Worm (Caenorhabditis elegans) whole organism, L1 larva: ENCODE measurements around the gene cua-1.

ENCODE experiments used
- C04F5.9 ChIP-seq: sonication (generic microtip); optimal IDR thresholded peaks from 2 replicates; lab custom pipeline; 2016; ENCODE audit warnings: missing genetic modification characterization, missing compliant biosample characterization
- alr-1 ChIP-seq: fragments of 200-800 bp; sonication (Bioruptor generic); optimal IDR thresholded peaks from 2 replicates; lab custom pipeline; 2018; ENCODE audit warnings: borderline replicate concordance, mild to moderate bottlenecking, missing genetic modification characterization, missing compliant biosample characterization
- ceh-8 ChIP-seq: fragments of 200-800 bp; sonication (Bioruptor generic); optimal IDR thresholded peaks from 2 replicates; lab custom pipeline; 2018; ENCODE audit warnings: mild to moderate bottlenecking, missing genetic modification characterization, moderate library complexity, missing compliant biosample characterization
- ces-1 ChIP-seq: fragments of 150-350 bp; optimal IDR thresholded peaks from 2 replicates; lab custom pipeline; 2014; ENCODE audit warnings: missing biosample characterization, missing genetic modification reagents, missing genetic modification characterization
- efl-1 ChIP-seq, 4 experiments: fragments of 150-350 bp; optimal IDR thresholded peaks in 3 of 4; peaks in 1 of 4; 1 replicate in 1 of 4; 2 replicates in 3 of 4; lab custom pipeline; 2014; ENCODE audit warnings: missing biosample characterization in 2 of 4, missing genetic modification characterization in 2 of 4, missing genetic modification reagents in 2 of 4
- efl-3 ChIP-seq: fragments of 200-800 bp; sonication (Bioruptor generic); optimal IDR thresholded peaks from 2 replicates; lab custom pipeline; 2018; ENCODE audit warnings: mild to moderate bottlenecking, missing genetic modification characterization, missing compliant biosample characterization
- ets-5 ChIP-seq: fragments of 200-800 bp; sonication (Bioruptor generic); IDR thresholded peaks from 2 replicates; pipeline ENCODE4 v1.3.6; 2022; ENCODE audit warnings: missing genetic modification characterization, missing compliant biosample characterization
- fkh-10 ChIP-seq: sonication (generic microtip); optimal IDR thresholded peaks from 2 replicates; lab custom pipeline; 2017; ENCODE audit warnings: missing biosample characterization, missing genetic modification reagents, missing genetic modification characterization
- fkh-4 ChIP-seq: sonication (generic microtip); optimal IDR thresholded peaks from 2 replicates; lab custom pipeline; 2016; ENCODE audit warnings: missing compliant biosample characterization, missing genetic modification characterization, borderline replicate concordance
- hlh-17 ChIP-seq: fragments of 200-800 bp; sonication (Bioruptor generic); optimal IDR thresholded peaks from 2 replicates; lab custom pipeline; 2018; ENCODE audit warnings: missing genetic modification characterization, mild to moderate bottlenecking, missing compliant biosample characterization, moderate library complexity, borderline replicate concordance
- hlh-4 ChIP-seq: sonication (generic microtip); optimal IDR thresholded peaks from 2 replicates; lab custom pipeline; 2016; ENCODE audit warnings: mild to moderate bottlenecking, missing genetic modification characterization, missing compliant biosample characterization
- hpl-2 ChIP-seq: fragments of 150-350 bp; optimal IDR thresholded peaks from 2 replicates; lab custom pipeline; 2014; ENCODE audit warnings: missing biosample characterization, missing genetic modification reagents, missing genetic modification characterization
- irx-1 ChIP-seq: sonication (generic microtip); optimal IDR thresholded peaks from 2 replicates; lab custom pipeline; 2016; ENCODE audit warnings: missing genetic modification characterization, missing compliant biosample characterization
- jun-1 ChIP-seq: fragments of 150-350 bp; optimal IDR thresholded peaks from 2 replicates; lab custom pipeline; 2014; ENCODE audit warnings: missing biosample characterization, missing genetic modification reagents, missing genetic modification characterization
- lin-35 ChIP-seq, 2 experiments: fragments of 150-350 bp; optimal IDR thresholded peaks; 2 replicates each; lab custom pipeline; 2014; ENCODE audit warnings: missing biosample characterization in 2 of 2, missing genetic modification characterization in 2 of 2, missing genetic modification reagents in 2 of 2
- mef-2 ChIP-seq: fragments of 150-350 bp; optimal IDR thresholded peaks from 2 replicates; lab custom pipeline; 2014; ENCODE audit warnings: missing biosample characterization, missing genetic modification characterization
- mep-1 ChIP-seq: fragments of 150-350 bp; optimal IDR thresholded peaks from 2 replicates; lab custom pipeline; 2014; ENCODE audit warnings: missing biosample characterization, missing genetic modification characterization
- nhr-12 ChIP-seq: sonication (generic microtip); optimal IDR thresholded peaks from 2 replicates; lab custom pipeline; 2017; ENCODE audit warnings: missing biosample characterization, missing genetic modification characterization
- nhr-19 ChIP-seq: fragments of 200-800 bp; sonication (Bioruptor generic); conservative IDR thresholded peaks from 2 replicates; pipeline ENCODE4 v1.3.6; 2022; ENCODE audit warnings: missing genetic modification characterization, missing compliant biosample characterization
- nhr-20 ChIP-seq: sonication (generic microtip); optimal IDR thresholded peaks from 2 replicates; lab custom pipeline; 2016; ENCODE audit warnings: mild to moderate bottlenecking, missing genetic modification characterization, missing compliant biosample characterization
- nhr-237 ChIP-seq: fragments of 150-350 bp; optimal IDR thresholded peaks from 2 replicates; lab custom pipeline; 2014; ENCODE audit warnings: missing biosample characterization, missing genetic modification characterization
- nhr-76 ChIP-seq: sonication (generic microtip); optimal IDR thresholded peaks from 2 replicates; lab custom pipeline; 2017; ENCODE audit warnings: missing biosample characterization, missing genetic modification characterization
- nhr-77 ChIP-seq: fragments of 150-350 bp; optimal IDR thresholded peaks from 2 replicates; lab custom pipeline; 2014; ENCODE audit warnings: missing biosample characterization, missing genetic modification characterization
- nhr-84 ChIP-seq: sonication (generic microtip); optimal IDR thresholded peaks from 2 replicates; lab custom pipeline; 2017; ENCODE audit warnings: missing biosample characterization, missing genetic modification characterization
- nhr-85 ChIP-seq: sonication (generic microtip); peaks from one replicate; lab custom pipeline; 2016; ENCODE audit warnings: missing genetic modification characterization, inconsistent platforms, missing compliant biosample characterization
- pqm-1 ChIP-seq: sonication (generic microtip); optimal IDR thresholded peaks from 3 replicates; lab custom pipeline; 2017; ENCODE audit warnings: missing biosample characterization, missing genetic modification characterization
- rnt-1 ChIP-seq: sonication (generic microtip); optimal IDR thresholded peaks from 2 replicates; lab custom pipeline; 2016; ENCODE audit warnings: mild to moderate bottlenecking, missing genetic modification characterization, moderate library complexity, missing compliant biosample characterization
- skn-1 ChIP-seq: fragments of 150-350 bp; optimal IDR thresholded peaks from 2 replicates; lab custom pipeline; 2014; ENCODE audit warnings: missing biosample characterization, missing genetic modification characterization
- snpc-4 ChIP-seq: fragments of 150-350 bp; optimal IDR thresholded peaks from 2 replicates; lab custom pipeline; 2014; ENCODE audit warnings: missing biosample characterization, missing genetic modification characterization
- snu-23 ChIP-seq: sonication (generic microtip); optimal IDR thresholded peaks from 2 replicates; lab custom pipeline; 2016; ENCODE audit warnings: missing genetic modification characterization, missing compliant biosample characterization
- swsn-7 ChIP-seq: sonication (generic microtip); optimal IDR thresholded peaks from 2 replicates; lab custom pipeline; 2016; ENCODE audit warnings: missing genetic modification characterization, missing compliant biosample characterization
- ztf-11 ChIP-seq, 2 experiments: sonication (generic microtip); optimal IDR thresholded peaks; 2 replicates each; lab custom pipeline; 2016 to 2017; ENCODE audit warnings: missing genetic modification characterization in 2 of 2, missing biosample characterization in 1 of 2, missing compliant biosample characterization in 1 of 2
- ztf-4 ChIP-seq: fragments of 150-350 bp; optimal IDR thresholded peaks from 2 replicates; lab custom pipeline; 2014; ENCODE audit warnings: missing biosample characterization, missing genetic modification characterization

The cua-1 gene

DNA sequence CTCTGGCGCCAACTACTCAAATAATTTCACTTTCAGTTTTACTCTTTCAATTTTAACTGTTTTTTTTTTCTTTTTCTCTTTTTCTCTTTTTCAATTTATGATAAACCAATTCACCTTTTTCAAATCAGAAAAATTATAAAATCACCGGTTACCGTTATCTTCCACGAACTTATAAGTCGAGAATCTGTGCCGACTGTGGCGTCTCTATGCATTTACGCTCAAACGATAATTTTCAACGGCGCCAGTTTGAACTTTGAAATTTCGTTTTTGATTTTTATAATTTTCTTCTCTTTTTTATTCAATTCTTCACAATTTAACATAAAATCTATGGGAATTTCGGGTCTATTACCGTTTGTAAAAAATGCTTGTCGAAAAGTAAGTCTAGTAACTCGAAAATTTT is 31.7 kb downstream of the cua-1 start, which contains the start of gene exo-1 (continued):
- TF ChIP-seq mep-1 (tag; lab: Kevin White, UChicago) (peak; percentile 10), nhr-20 (tag; lab: Kevin White, UChicago) (peak; percentile 43)
- TF ChIP-seq, all 84 proteins: peak for 30

DNA sequence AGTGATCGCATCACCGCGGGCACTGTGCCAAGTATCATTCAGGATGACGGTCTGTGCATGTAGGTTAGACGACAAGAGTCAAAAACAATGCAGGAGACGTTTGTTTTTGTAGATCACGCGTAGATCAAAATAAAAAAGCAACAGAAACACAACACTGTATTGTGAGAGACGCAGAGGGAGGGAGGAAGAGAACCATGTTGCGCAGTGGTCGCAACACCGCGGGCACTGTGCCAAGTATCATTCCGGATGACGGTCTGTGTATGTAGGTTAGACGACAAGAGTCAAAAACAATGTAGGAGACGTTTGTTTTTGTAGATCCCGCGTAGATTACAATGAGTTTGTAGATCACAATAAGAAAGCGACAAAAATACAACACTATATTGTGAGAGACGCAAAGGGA is 36.1 kb downstream of the cua-1 start:
- TF ChIP-seq fkh-4 (tag; lab: Kevin White, UChicago), result no peak
- TF ChIP-seq irx-1 (tag; lab: Kevin White, UChicago), result no peak
- no peak for TF ChIP-seq skn-1 (tag; lab: Kevin White, UChicago)
- no peak for TF ChIP-seq nhr-237
- TF ChIP-seq C04F5.9 (tag; lab: Kevin White, UChicago), result no peak
- no peak for TF ChIP-seq ztf-4 (tag; lab: Kevin White, UChicago)
- no peak for TF ChIP-seq nhr-84 (tag; lab: Kevin White, UChicago)
- TF ChIP-seq snu-23 (GFP tag; lab: Kevin White, UChicago), result no peak
- no peak for TF ChIP-seq ets-5
- TF ChIP-seq hpl-2 (GFP tag; lab: Kevin White, UChicago), result no peak
- no peak for TF ChIP-seq snpc-4
- no peak for TF ChIP-seq swsn-7
- no peak for TF ChIP-seq lin-35 (GFP tag; optimal IDR thresholded peaks at IDR 0.05; lab: Kevin White, UChicago)
- TF ChIP-seq fkh-10 (GFP tag; lab: Kevin White, UChicago), result no peak
- TF ChIP-seq nhr-20 (tag; lab: Kevin White, UChicago), result no peak
- TF ChIP-seq nhr-12, result no peak
- TF ChIP-seq nhr-19 (GFP tag; lab: Robert Waterston, UW), result no peak
- no peak for TF ChIP-seq ztf-11 (tag; optimal IDR thresholded peaks at IDR 0.05; lab: Kevin White, UChicago)
- no peak for TF ChIP-seq mef-2 (tag; lab: Kevin White, UChicago)

DNA sequence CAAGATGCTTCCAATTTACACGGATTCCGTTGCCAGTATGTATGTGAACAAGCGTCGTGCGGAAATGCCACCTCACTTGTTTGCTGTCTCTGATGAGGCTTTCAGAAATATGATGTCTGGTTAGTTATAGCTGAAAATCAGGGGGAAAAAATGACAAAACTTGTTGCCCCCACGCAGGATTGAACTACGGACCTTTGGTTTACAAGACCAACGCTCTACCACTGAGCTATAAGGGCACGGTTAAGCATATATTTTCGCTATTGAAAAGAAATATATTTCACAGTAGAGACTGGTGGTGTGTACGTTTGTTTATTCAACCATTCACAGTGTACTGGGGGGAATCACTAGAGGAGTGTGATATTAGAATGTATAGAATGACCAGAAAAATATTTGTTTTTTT is 43.9 kb downstream of the cua-1 start:
- peak in 1 of 2 experiments; percentile 10 for TF ChIP-seq lin-35 (GFP tag; optimal IDR thresholded peaks at IDR 0.05; lab: Kevin White, UChicago)
- TF ChIP-seq jun-1 (tag; lab: Kevin White, UChicago), result no peak

DNA sequence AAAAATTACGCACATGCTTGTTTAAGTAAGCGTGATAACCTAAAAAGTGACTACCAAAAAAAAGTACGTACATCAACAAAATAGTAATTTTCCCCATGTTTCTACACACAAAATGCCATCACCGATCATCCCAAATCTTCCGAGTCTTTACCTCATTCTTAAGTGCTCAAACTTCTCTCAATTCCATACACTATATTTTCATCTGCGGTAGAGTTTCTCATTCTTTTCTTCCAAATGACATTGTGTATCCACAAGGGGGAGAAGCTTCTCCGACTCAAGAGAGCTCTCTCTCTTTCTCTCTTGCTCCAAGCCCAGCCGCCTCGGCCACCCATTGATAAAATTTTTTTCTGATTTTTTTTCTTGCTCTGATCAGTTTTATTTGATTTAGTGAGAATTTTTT is 45.6 kb downstream of the cua-1 start, which contains the start of gene myo-6:
Gene myo-6 (plus strand): TSS at position 301 of the 400 bp plus-strand sequence.
- TF ChIP-seq rnt-1 (tag; lab: Kevin White, UChicago) (peak; percentile 37), nhr-76 (tag; lab: Kevin White, UChicago) (no peak), nhr-77 (tag; lab: Kevin White, UChicago) (peak; percentile 4), C04F5.9 (tag; lab: Kevin White, UChicago) (no peak), efl-1 (optimal IDR thresholded peaks at IDR 0.05; lab: Kevin White, UChicago) (no peak), efl-1 (GFP tag; optimal IDR thresholded peaks at IDR 0.05 in 1 of 2; lab: Kevin White, UChicago) (peak in 1 of 2 experiments; percentile 86)

DNA sequence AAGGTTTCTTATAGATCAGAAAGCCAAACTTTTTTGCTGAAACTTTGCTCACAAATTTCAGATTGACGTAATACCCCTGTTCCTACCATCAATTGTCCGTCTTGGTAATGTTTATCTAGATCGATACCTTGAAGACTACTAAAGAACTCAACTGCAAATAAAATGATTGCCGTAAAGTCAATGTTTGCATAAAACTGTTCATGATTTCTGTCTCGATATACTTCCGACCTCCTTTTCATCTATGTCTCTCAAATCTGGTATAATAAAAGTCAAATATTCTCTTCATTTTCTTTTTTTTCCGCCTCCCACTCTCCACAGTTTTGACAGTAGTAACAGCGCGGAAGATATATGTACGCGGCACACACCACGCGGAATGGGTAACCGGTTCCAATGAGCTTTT is 49.6 kb downstream of the cua-1 start, which contains the start of gene nas-1:
Gene nas-1 (plus strand): TSS at position 301 of the 400 bp plus-strand sequence.
- TF ChIP-seq nhr-85 (no peak), efl-3 (GFP tag; lab: Kevin White, UChicago) (no peak), ceh-8 (no peak), hlh-4 (no peak), ces-1 (GFP tag; lab: Kevin White, UChicago) (no peak), pqm-1 (no peak), ztf-11 (tag; optimal IDR thresholded peaks at IDR 0.05; lab: Kevin White, UChicago) (no peak), rnt-1 (tag; lab: Kevin White, UChicago) (no peak), lin-35 (GFP tag; optimal IDR thresholded peaks at IDR 0.05; lab: Kevin White, UChicago) (no peak), alr-1 (tag; lab: Kevin White, UChicago) (no peak), fkh-4 (tag; lab: Kevin White, UChicago) (no peak), hlh-17 (no peak), nhr-76 (tag; lab: Kevin White, UChicago) (no peak)
- TF ChIP-seq, all 84 proteins: peak for 0
